Fruit fly (Drosophila melanogaster): ENCODE measurements around the gene CG14879.

The CG14879 gene

dm6 chr3R:16368288-16368687 is 19.3 kb upstream of the CG14879 start, which contains the start of gene js (continued):
- TF ChIP-seq CG11247 (GFP tag; IDR thresholded peaks at IDR 0.05) (no peak), Aef1 (GFP tag; IDR thresholded peaks at IDR 0.05) (no peak), kay (GFP tag; optimal IDR thresholded peaks at IDR 0.05) (no peak), CG1647 (GFP tag; optimal IDR thresholded peaks at IDR 0.05) (no peak), gro (GFP tag; optimal IDR thresholded peaks at IDR 0.05) (no peak), Ets97D (GFP tag; optimal IDR thresholded peaks at IDR 0.05) (no peak), jumu (GFP tag; optimal IDR thresholded peaks at IDR 0.05) (no peak), CG12236 (GFP tag; optimal IDR thresholded peaks at IDR 0.05) (no peak), pnt (GFP tag; optimal IDR thresholded peaks at IDR 0.05) (no peak), Atf-2 (GFP tag; optimal IDR thresholded peaks at IDR 0.05) (no peak), CG3726 (GFP tag; IDR thresholded peaks at IDR 0.05) (no peak), CG13123 (GFP tag; optimal IDR thresholded peaks at IDR 0.05) (no peak), CG31388 (GFP tag; optimal IDR thresholded peaks at IDR 0.05) (no peak), h (optimal IDR thresholded peaks at IDR 0.05) (no peak), Side (GFP tag; optimal IDR thresholded peaks at IDR 0.05) (no peak), CG17802 (tag; optimal IDR thresholded peaks at IDR 0.05) (no peak), salm (tag; optimal IDR thresholded peaks at IDR 0.05) (no peak), Doc2 (GFP tag; IDR thresholded peaks at IDR 0.05) (no peak), NC2β (GFP tag; optimal IDR thresholded peaks at IDR 0.05) (no peak), HmgD (GFP tag; optimal IDR thresholded peaks at IDR 0.05) (no peak), CG9437 (GFP tag; optimal IDR thresholded peaks at IDR 0.05) (no peak), hbn (GFP tag; IDR thresholded peaks at IDR 0.05; ENCODE audit: partially characterized antibody) (no peak), org-1 (GFP tag; optimal IDR thresholded peaks at IDR 0.05) (no peak), H2.0 (GFP tag; IDR thresholded peaks at IDR 0.05) (no peak), slbo (GFP tag; IDR thresholded peaks at IDR 0.05) (no peak), ash1 (GFP tag; optimal IDR thresholded peaks at IDR 0.05) (no peak), CG2889 (GFP tag; IDR thresholded peaks at IDR 0.05) (no peak), CG10274 (GFP tag; optimal IDR thresholded peaks at IDR 0.05) (no peak), CG17361 (GFP tag; IDR thresholded peaks at IDR 0.05) (no peak), CG4328 (GFP tag; optimal IDR thresholded peaks at IDR 0.05) (no peak), stc (GFP tag; IDR thresholded peaks at IDR 0.05) (no peak), Hr51 (GFP tag; optimal IDR thresholded peaks at IDR 0.05) (no peak), Doc3 (GFP tag; IDR thresholded peaks at IDR 0.05; ENCODE audit: partially characterized antibody) (no peak), Nf-YA (GFP tag; IDR thresholded peaks at IDR 0.05) (no peak), CG1529 (GFP tag; optimal IDR thresholded peaks at IDR 0.05) (no peak), bbx (GFP tag; IDR thresholded peaks at IDR 0.05; ENCODE audit: partially characterized antibody) (no peak), CG8765 (GFP tag; IDR thresholded peaks at IDR 0.05) (no peak), esg (GFP tag; conservative IDR thresholded peaks at IDR 0.05) (0 out of 2 replicates have a peak, but pooled peaks have one; percentile 14), CG2712 (tag; optimal IDR thresholded peaks at IDR 0.05) (no peak), CoRest (tag; optimal IDR thresholded peaks at IDR 0.05) (peak; percentile 11), onecut (GFP tag; IDR thresholded peaks at IDR 0.05) (no peak), wor (GFP tag; IDR thresholded peaks at IDR 0.05) (no peak), CG13775 (GFP tag; optimal IDR thresholded peaks at IDR 0.05) (no peak), oc (tag; optimal IDR thresholded peaks at IDR 0.05) (no peak), gsb-n (tag; optimal IDR thresholded peaks at IDR 0.05) (no peak), ap (GFP tag; IDR thresholded peaks at IDR 0.05) (0 out of 2 replicates have a peak, but pooled peaks have one; percentile 11), CG6654 (GFP tag; optimal IDR thresholded peaks at IDR 0.05) (no peak), sens (GFP tag) (peak; percentile 49), Tbp (GFP tag; optimal IDR thresholded peaks at IDR 0.05) (no peak), trh (GFP tag; optimal IDR thresholded peaks at IDR 0.05) (no peak), gsb (GFP tag; IDR thresholded peaks at IDR 0.05) (no peak), Stat92E (GFP tag; optimal IDR thresholded peaks at IDR 0.05) (no peak), Hmx (GFP tag; optimal IDR thresholded peaks at IDR 0.05) (no peak)
